Worm (Caenorhabditis elegans): Measurements from ENCODE around the gene F40A3.2.

The F40A3.2 gene

DNA sequence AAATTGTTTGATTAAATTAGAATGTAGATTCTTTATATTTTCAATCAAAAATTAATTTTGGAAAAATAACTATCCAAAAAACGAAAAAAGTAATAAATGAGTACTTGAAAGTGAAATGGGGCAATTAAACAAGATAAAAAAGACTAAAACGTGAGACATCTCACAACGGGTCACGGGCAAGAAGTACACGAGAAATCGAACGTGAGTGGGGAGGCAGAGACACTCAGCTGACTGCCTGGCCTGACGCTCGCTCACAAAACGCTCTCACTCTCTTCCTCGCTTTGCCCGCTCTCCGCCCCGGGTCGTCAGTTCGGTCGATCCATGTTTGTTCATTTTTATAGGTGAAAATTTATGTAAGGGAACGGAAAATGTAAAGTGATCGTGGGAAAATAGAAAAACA is 30.5 kb upstream of the F40A3.2 start (continued):
- TF ChIP-seq sptf-2 (GFP tag; optimal IDR thresholded peaks at IDR 0.05), result no peak
- no peak; the same call in 1 of the 2 replicates for TF ChIP-seq lir-1 (GFP tag; conservative IDR thresholded peaks at IDR 0.05)
- TF ChIP-seq ekl-4 (GFP tag; IDR thresholded peaks at IDR 0.05), result no peak
- TF ChIP-seq nhr-120 (GFP tag; IDR thresholded peaks at IDR 0.05), result no peak
- TF ChIP-seq let-607 (tag; optimal IDR thresholded peaks at IDR 0.05), result no peak
- no peak for TF ChIP-seq nfyb-1 (GFP tag; IDR thresholded peaks at IDR 0.05)
- no peak for TF ChIP-seq zim-3 (tag; optimal IDR thresholded peaks at IDR 0.05)
- TF ChIP-seq ztf-18 (tag; optimal IDR thresholded peaks at IDR 0.05), result no peak
- TF ChIP-seq egl-44 (GFP tag; IDR thresholded peaks at IDR 0.05), result no peak
- peak; percentile 50; the same call in 1 of the 2 replicates for TF ChIP-seq dox-1 (GFP tag; IDR thresholded peaks at IDR 0.05)
- TF ChIP-seq ztf-3 (GFP tag; optimal IDR thresholded peaks at IDR 0.05), result no peak
- TF ChIP-seq tbp1 (GFP tag; optimal IDR thresholded peaks at IDR 0.05), result no peak
- TF ChIP-seq F57A8.1 (GFP tag; optimal IDR thresholded peaks at IDR 0.05), result no peak
- TF ChIP-seq mel-28 (tag; optimal IDR thresholded peaks at IDR 0.05; ENCODE audit: borderline replicate concordance), result peak; percentile 10
- TF ChIP-seq snpc-4 (GFP tag; optimal IDR thresholded peaks at IDR 0.05), result no peak
- TF ChIP-seq snpc-4 (tag; optimal IDR thresholded peaks at IDR 0.05), result peak in 1 of 4 experiments; percentile 8
- TF ChIP-seq mcd-1 (GFP tag; IDR thresholded peaks at IDR 0.05), result peak; percentile 24; the same call in 1 of the 2 replicates
- TF ChIP-seq mes-4 (tag; optimal IDR thresholded peaks at IDR 0.05), result no peak
- peak; percentile 33 for TF ChIP-seq ceh-27 (GFP tag; optimal IDR thresholded peaks at IDR 0.05)
- TF ChIP-seq K12H6.12 (tag; optimal IDR thresholded peaks at IDR 0.05), result no peak
- no peak for TF ChIP-seq F37B4.10 (GFP tag; IDR thresholded peaks at IDR 0.05)
- TF ChIP-seq T26A5.8 (tag; optimal IDR thresholded peaks at IDR 0.05), result no peak
- TF ChIP-seq tbx-9 (tag; optimal IDR thresholded peaks at IDR 0.05; ENCODE audit: borderline replicate concordance), result no peak
- no peak for TF ChIP-seq ceh-40 (GFP tag; IDR thresholded peaks at IDR 0.05)
- TF ChIP-seq Y79H2A.3 (GFP tag; conservative IDR thresholded peaks at IDR 0.05), result no peak
- peak; percentile 19 for TF ChIP-seq attf-5 (GFP tag; optimal IDR thresholded peaks at IDR 0.05)
- no peak for TF ChIP-seq K11D2.4 (GFP tag; IDR thresholded peaks at IDR 0.05)
- TF ChIP-seq hmg-1.2 (GFP tag; IDR thresholded peaks at IDR 0.05), result peak; percentile 30; the same call in 1 of the 2 replicates
- no peak for TF ChIP-seq nhr-90 (tag; optimal IDR thresholded peaks at IDR 0.05)
- TF ChIP-seq sdz-38 (tag; optimal IDR thresholded peaks at IDR 0.05), result no peak
- peak; percentile 2 for TF ChIP-seq atf-7 (tag; optimal IDR thresholded peaks at IDR 0.05)
- no peak for TF ChIP-seq xnd-1 (tag; optimal IDR thresholded peaks at IDR 0.05)
- peak; percentile 49 for TF ChIP-seq nhr-80 (tag; optimal IDR thresholded peaks at IDR 0.05)
- TF ChIP-seq ccch-3 (GFP tag; optimal IDR thresholded peaks at IDR 0.05), result no peak
- no peak for TF ChIP-seq athp-1 (tag; optimal IDR thresholded peaks at IDR 0.05)
- TF ChIP-seq sea-2 (GFP tag; IDR thresholded peaks at IDR 0.05), result no peak
- no peak for TF ChIP-seq hlh-26 (GFP tag; conservative IDR thresholded peaks at IDR 0.05)
- no peak for TF ChIP-seq pbrm-1 (GFP tag; IDR thresholded peaks at IDR 0.05)
- TF ChIP-seq zfh-2 (GFP tag; conservative IDR thresholded peaks at IDR 0.05), result peak; percentile 90
- no peak for TF ChIP-seq egl-18 (GFP tag; IDR thresholded peaks at IDR 0.05)
- TF ChIP-seq unc-130 (GFP tag; optimal IDR thresholded peaks at IDR 0.05), result no peak
- TF ChIP-seq lag-1 (GFP tag; IDR thresholded peaks at IDR 0.05), result no peak
- no peak for TF ChIP-seq ztf-6 (GFP tag; IDR thresholded peaks at IDR 0.05)
- TF ChIP-seq rec-8 (tag; optimal IDR thresholded peaks at IDR 0.05), result no peak
- no peak for TF ChIP-seq rcor-1 (GFP tag; IDR thresholded peaks at IDR 0.05)
- no peak for TF ChIP-seq F49E8.2 (tag; optimal IDR thresholded peaks at IDR 0.05; ENCODE audit: insufficient read depth)
- TF ChIP-seq bed-1 (GFP tag; IDR thresholded peaks at IDR 0.05), result no peak
- no peak for TF ChIP-seq D2030.7 (GFP tag; IDR thresholded peaks at IDR 0.05)
- TF ChIP-seq F52B5.7 (tag; optimal IDR thresholded peaks at IDR 0.05), result no peak
- peak; percentile 10 for TF ChIP-seq lin-40 (tag; optimal IDR thresholded peaks at IDR 0.05)

Measured in whole organism, young adult.